Worm (Caenorhabditis elegans) whole organism, mixed stage, embryonic: ENCODE data around the gene F25F2.1.
A peak's percentile ranks its signal among the peaks of the same experiment; 100 is the strongest.

Experiments used
- M03D4.4 ChIP-seq: sonication (generic microtip); optimal IDR thresholded peaks from 2 replicates; lab custom pipeline; 2017; ENCODE audit warnings: mild to moderate bottlenecking, missing genetic modification characterization, missing compliant biosample characterization
- bed-3 ChIP-seq: fragments of 200-800 bp; sonication (Bioruptor generic); optimal IDR thresholded peaks from 3 replicates; lab custom pipeline; 2018; ENCODE audit warnings: mild to moderate bottlenecking, missing genetic modification characterization, moderate library complexity, missing compliant biosample characterization
- blmp-1 ChIP-seq: fragments of 150-350 bp; optimal IDR thresholded peaks from 2 replicates; lab custom pipeline; 2014; ENCODE audit warnings: missing biosample characterization, missing genetic modification characterization
- ceh-39 ChIP-seq: fragments of 150-350 bp; optimal IDR thresholded peaks from 2 replicates; lab custom pipeline; 2014; ENCODE audit warnings: missing biosample characterization, missing genetic modification characterization
- ceh-43 ChIP-seq: fragments of 200-800 bp; sonication (Bioruptor generic); optimal IDR thresholded peaks from 2 replicates; lab custom pipeline; 2018; ENCODE audit warnings: mild to moderate bottlenecking, missing genetic modification characterization, moderate library complexity, missing compliant biosample characterization
- ceh-83 ChIP-seq: fragments of 200-800 bp; sonication (Bioruptor generic); optimal IDR thresholded peaks from 2 replicates; lab custom pipeline; 2018; ENCODE audit warnings: mild to moderate bottlenecking, missing genetic modification characterization, missing compliant biosample characterization
- ces-1 ChIP-seq: fragments of 150-350 bp; optimal IDR thresholded peaks from 2 replicates; lab custom pipeline; 2014; ENCODE audit warnings: missing biosample characterization, missing genetic modification reagents, missing genetic modification characterization
- cnd-1 ChIP-seq: fragments of 200-800 bp; sonication (Bioruptor generic); optimal IDR thresholded peaks from 2 replicates; lab custom pipeline; 2018; ENCODE audit warnings: mild to moderate bottlenecking, missing genetic modification characterization, missing compliant biosample characterization
- drap-1 ChIP-seq: fragments of 200-800 bp; sonication (Bioruptor generic); optimal IDR thresholded peaks from 3 replicates; lab custom pipeline; 2018; ENCODE audit warnings: mild to moderate bottlenecking, missing genetic modification characterization, missing compliant biosample characterization
- elt-3 ChIP-seq: fragments of 150-350 bp; optimal IDR thresholded peaks from 2 replicates; lab custom pipeline; 2014; ENCODE audit warnings: missing biosample characterization, missing genetic modification characterization
- flh-1 ChIP-seq: fragments of 200-800 bp; sonication (Bioruptor generic); optimal IDR thresholded peaks from 2 replicates; lab custom pipeline; 2018; ENCODE audit warnings: mild to moderate bottlenecking, missing genetic modification characterization, moderate library complexity, missing compliant biosample characterization
- ham-2 ChIP-seq: fragments of 200-800 bp; sonication (Bioruptor generic); optimal IDR thresholded peaks from 2 replicates; lab custom pipeline; 2018; ENCODE audit warnings: mild to moderate bottlenecking, missing genetic modification characterization, missing compliant biosample characterization
- hlh-1 ChIP-seq: fragments of 150-350 bp; optimal IDR thresholded peaks from 2 replicates; lab custom pipeline; 2014; ENCODE audit warnings: missing biosample characterization, missing genetic modification reagents, missing genetic modification characterization
- lin-13 ChIP-seq: fragments of 150-350 bp; optimal IDR thresholded peaks from 2 replicates; lab custom pipeline; 2014; ENCODE audit warnings: missing biosample characterization, missing genetic modification characterization
- lin-32 ChIP-seq: fragments of 200-800 bp; sonication (Bioruptor generic); optimal IDR thresholded peaks from 2 replicates; lab custom pipeline; 2018; ENCODE audit warnings: mild to moderate bottlenecking, missing genetic modification characterization, missing compliant biosample characterization
- lsy-2 ChIP-seq: fragments of 150-350 bp; optimal IDR thresholded peaks from 2 replicates; lab custom pipeline; 2014; ENCODE audit warnings: missing biosample characterization, missing genetic modification characterization
- mab-5 ChIP-seq: fragments of 150-350 bp; optimal IDR thresholded peaks from 2 replicates; lab custom pipeline; 2014; ENCODE audit warnings: missing biosample characterization, missing genetic modification characterization
- mep-1 ChIP-seq: fragments of 150-350 bp; optimal IDR thresholded peaks from 2 replicates; lab custom pipeline; 2017; ENCODE audit warnings: missing biosample characterization, missing genetic modification reagents, missing genetic modification characterization, inconsistent platforms
- mls-2 ChIP-seq: sonication (generic microtip); optimal IDR thresholded peaks from 2 replicates; lab custom pipeline; 2016; ENCODE audit warnings: mild to moderate bottlenecking, missing genetic modification characterization, moderate library complexity, missing compliant biosample characterization
- nhr-12 ChIP-seq: fragments of 150-350 bp; optimal IDR thresholded peaks from 2 replicates; lab custom pipeline; 2014; ENCODE audit warnings: missing biosample characterization, missing genetic modification characterization
- nhr-2 ChIP-seq: fragments of 150-350 bp; optimal IDR thresholded peaks from 2 replicates; lab custom pipeline; 2014; ENCODE audit warnings: missing biosample characterization, missing genetic modification characterization
- nhr-237 ChIP-seq: fragments of 150-350 bp; optimal IDR thresholded peaks from 2 replicates; lab custom pipeline; 2014; ENCODE audit warnings: missing biosample characterization, missing genetic modification characterization
- nhr-28 ChIP-seq: fragments of 150-350 bp; optimal IDR thresholded peaks from 2 replicates; lab custom pipeline; 2014; ENCODE audit warnings: missing biosample characterization, missing genetic modification characterization
- nhr-76 ChIP-seq: sonication (generic microtip); optimal IDR thresholded peaks from 2 replicates; lab custom pipeline; 2017; ENCODE audit warnings: missing biosample characterization, missing genetic modification characterization
- pha-4 ChIP-seq: fragments of 150-350 bp; optimal IDR thresholded peaks from 2 replicates; lab custom pipeline; 2018; ENCODE audit warnings: missing biosample characterization, missing genetic modification reagents, missing genetic modification characterization
- sem-2 ChIP-seq: fragments of 200-800 bp; sonication (Bioruptor generic); optimal IDR thresholded peaks from 2 replicates; lab custom pipeline; 2018; ENCODE audit warnings: mild to moderate bottlenecking, missing genetic modification characterization, missing compliant biosample characterization
- snpc-4 ChIP-seq: fragments of 150-350 bp; optimal IDR thresholded peaks from 2 replicates; lab custom pipeline; 2014; ENCODE audit warnings: missing biosample characterization, missing genetic modification characterization
- sptf-1 ChIP-seq: sonication (generic microtip); optimal IDR thresholded peaks from 2 replicates; lab custom pipeline; 2017; ENCODE audit warnings: mild to moderate bottlenecking, missing genetic modification characterization, moderate library complexity, missing compliant biosample characterization
- tbx-8 ChIP-seq: fragments of 200-800 bp; sonication (Bioruptor generic); optimal IDR thresholded peaks from 2 replicates; lab custom pipeline; 2018; ENCODE audit warnings: mild to moderate bottlenecking, missing genetic modification characterization, moderate library complexity, missing compliant biosample characterization
- unc-120 ChIP-seq: sonication (generic microtip); optimal IDR thresholded peaks from 2 replicates; lab custom pipeline; 2017; ENCODE audit warnings: missing genetic modification characterization, missing compliant biosample characterization; ENCODE audit not compliant: poor library complexity, severe bottlenecking
- unc-39 ChIP-seq: fragments of 150-350 bp; optimal IDR thresholded peaks from 2 replicates; lab custom pipeline; 2014; ENCODE audit warnings: missing biosample characterization, missing genetic modification characterization
- unc-62 ChIP-seq: fragments of 150-350 bp; optimal IDR thresholded peaks from 2 replicates; lab custom pipeline; 2014; ENCODE audit warnings: missing biosample characterization, missing genetic modification reagents, missing genetic modification characterization
- zip-8 ChIP-seq: fragments of 150-350 bp; optimal IDR thresholded peaks from 2 replicates; lab custom pipeline; 2014; ENCODE audit warnings: missing biosample characterization, missing genetic modification characterization
- ztf-11 ChIP-seq: fragments of 150-350 bp; optimal IDR thresholded peaks from 2 replicates; lab custom pipeline; 2014; ENCODE audit warnings: missing biosample characterization, missing genetic modification characterization

Gene F25F2.1

ce11 chrIII:4508064-4508905 lies at the start of gene F25F2.1, which contains the start of gene cct-5:
TSS of gene F25F2.1 (plus strand) at chrIII:4508855.
TSS of gene cct-5 (minus strand) at chrIII:4508114.
- TF ChIP-seq pha-4 (tag; lab: Kevin White, UChicago) = peak; percentile 30
- TF ChIP-seq lin-13 = peak; percentile 50
- peak; percentile 57 for TF ChIP-seq ces-1
- no peak for TF ChIP-seq sem-2 (GFP tag; lab: Kevin White, UChicago)
- peak; percentile 8 for TF ChIP-seq drap-1
- TF ChIP-seq cnd-1 (tag; lab: Kevin White, UChicago) = peak; percentile 7
- TF ChIP-seq bed-3 = no peak
- no peak for TF ChIP-seq unc-39 (tag; lab: Kevin White, UChicago)
- peak; percentile 85 for TF ChIP-seq mep-1
- TF ChIP-seq nhr-237 (tag; lab: Kevin White, UChicago) = peak; percentile 65
- peak; percentile 34 for TF ChIP-seq unc-62 (GFP tag; lab: Kevin White, UChicago)
- peak; percentile 91 for TF ChIP-seq lsy-2
- TF ChIP-seq snpc-4 (tag; lab: Kevin White, UChicago) = no peak

ce11 chrIII:4460242-4460641 lies 48.4 kb upstream of the F25F2.1 start:
- TF ChIP-seq unc-39 (tag; lab: Kevin White, UChicago) (no peak), sptf-1 (tag; lab: Kevin White, UChicago) (no peak), lin-13 (no peak), lin-32 (no peak), drap-1 (no peak), M03D4.4 (tag; lab: Kevin White, UChicago) (no peak), mab-5 (tag; lab: Kevin White, UChicago) (no peak), tbx-8 (GFP tag; lab: Kevin White, UChicago) (no peak), unc-120 (no peak)

ce11 chrIII:4461337-4461736 lies 47.3 kb upstream of the F25F2.1 start:
- TF ChIP-seq snpc-4 (tag; lab: Kevin White, UChicago) (no peak), nhr-12 (tag; lab: Kevin White, UChicago) (no peak), mls-2 (tag; lab: Kevin White, UChicago) (peak; percentile 32), drap-1 (no peak), zip-8 (tag; lab: Kevin White, UChicago) (no peak), ceh-39 (no peak), tbx-8 (GFP tag; lab: Kevin White, UChicago) (no peak), nhr-76 (no peak), mep-1 (no peak), hlh-1 (tag; lab: Kevin White, UChicago) (no peak), mab-5 (tag; lab: Kevin White, UChicago) (no peak), ztf-11 (tag; lab: Kevin White, UChicago) (no peak), flh-1 (GFP tag; lab: Kevin White, UChicago) (no peak), ceh-43 (GFP tag; lab: Kevin White, UChicago) (peak; percentile 87), lsy-2 (no peak), ham-2 (no peak), nhr-2 (peak; percentile 93), elt-3 (tag; lab: Kevin White, UChicago) (no peak), lin-13 (no peak), unc-62 (GFP tag; lab: Kevin White, UChicago) (no peak), ces-1 (no peak), pha-4 (tag; lab: Kevin White, UChicago) (no peak), bed-3 (no peak), nhr-28 (no peak), sptf-1 (tag; lab: Kevin White, UChicago) (no peak), unc-120 (no peak), blmp-1 (no peak), lin-32 (peak; percentile 91)

ce11 chrIII:4467277-4467676 lies 41.4 kb upstream of the F25F2.1 start, which contains the start of gene ndg-4:
TSS of gene ndg-4 (minus strand) at chrIII:4467377.
- no peak for TF ChIP-seq flh-1 (GFP tag; lab: Kevin White, UChicago)
- TF ChIP-seq hlh-1 (tag; lab: Kevin White, UChicago) = no peak
- no peak for TF ChIP-seq nhr-28
- no peak for TF ChIP-seq nhr-2
- no peak for TF ChIP-seq ceh-83 (GFP tag; lab: Kevin White, UChicago)
- no peak for TF ChIP-seq unc-120
- no peak for TF ChIP-seq ceh-43 (GFP tag; lab: Kevin White, UChicago)
